Worm (Caenorhabditis elegans): ENCODE measurements around the gene ceh-53.

Gene ceh-53

DNA sequence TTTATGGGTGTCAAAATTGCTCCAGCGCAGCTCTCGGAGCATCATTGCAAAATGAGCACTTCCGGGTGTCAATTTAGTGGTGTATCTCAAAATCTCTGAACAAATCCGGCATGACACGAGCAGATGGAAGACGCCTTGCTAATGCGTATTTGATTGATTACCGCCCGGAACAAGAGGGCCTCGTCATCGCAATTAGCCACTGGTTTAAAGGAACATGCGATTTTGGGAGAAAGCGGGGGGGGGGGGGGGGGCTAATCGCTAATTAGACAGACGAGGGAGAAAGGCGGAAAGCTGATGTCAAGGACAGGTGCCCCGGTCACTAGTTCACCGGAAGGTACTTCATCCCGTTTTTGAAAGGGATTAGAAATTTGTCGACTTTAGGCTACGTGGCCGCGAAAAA is 23.7 kb downstream of the ceh-53 start:
- no peak for TF ChIP-seq lim-7 (GFP tag; IDR thresholded peaks at IDR 0.05)
- TF ChIP-seq ztf-7 (tag; optimal IDR thresholded peaks at IDR 0.05): no peak
- TF ChIP-seq zfp-3 (GFP tag; conservative IDR thresholded peaks at IDR 0.05): no peak
- peak; percentile 12; the same call in 1 of the 2 replicates for TF ChIP-seq set-16 (GFP tag; IDR thresholded peaks at IDR 0.05)

DNA sequence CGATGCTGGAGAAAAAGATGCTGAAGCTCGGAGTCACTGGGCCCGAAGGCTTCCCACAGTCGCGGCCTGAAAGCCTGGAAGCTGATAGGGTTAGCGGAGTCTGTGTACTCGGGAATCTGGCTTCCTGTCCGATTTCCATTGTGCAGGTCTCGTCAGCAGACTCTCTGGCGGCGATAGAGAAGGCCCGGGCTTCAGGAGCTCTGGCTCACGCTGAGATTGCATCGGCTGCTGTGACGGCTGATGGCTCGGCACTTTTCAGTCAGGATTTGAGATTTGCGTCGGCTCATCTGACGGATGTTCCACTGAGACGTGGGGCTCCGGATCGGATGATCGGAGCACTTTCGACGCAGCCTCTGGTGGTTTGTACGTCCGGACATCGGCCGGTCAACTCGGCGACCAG is 25.4 kb downstream of the ceh-53 start:
- no peak for TF ChIP-seq tag-97 (GFP tag; IDR thresholded peaks at IDR 0.05)
- no peak for TF ChIP-seq T20F7.1 (GFP tag; optimal IDR thresholded peaks at IDR 0.05)
- no peak for TF ChIP-seq ceh-20 (GFP tag; IDR thresholded peaks at IDR 0.05)
- peak; percentile 88 for TF ChIP-seq set-16 (GFP tag; IDR thresholded peaks at IDR 0.05)
- TF ChIP-seq rbr-2 (tag; optimal IDR thresholded peaks at IDR 0.05): no peak

DNA sequence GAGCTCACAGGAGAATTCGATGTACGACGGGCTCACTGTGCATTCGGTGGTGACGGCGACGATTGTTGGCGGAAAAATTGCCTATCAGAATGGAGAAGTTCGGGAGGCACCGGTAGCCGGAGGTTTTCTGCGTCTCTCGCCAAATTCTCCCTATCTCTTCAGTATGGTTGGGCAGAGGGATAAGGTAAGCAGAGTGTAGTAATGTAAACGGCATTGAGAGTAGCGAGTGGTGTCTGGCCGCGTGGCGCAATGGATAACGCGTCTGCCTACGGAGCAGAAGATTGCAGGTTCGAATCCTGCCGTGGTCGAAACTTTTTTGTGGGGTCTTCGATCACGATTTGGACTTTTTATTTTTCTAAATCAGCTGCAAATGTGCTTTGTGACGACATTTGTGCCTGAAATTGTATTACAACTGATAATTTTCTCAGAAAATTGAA is 26.6 kb downstream of the ceh-53 start:
- peak; percentile 67 for TF ChIP-seq set-16 (GFP tag; IDR thresholded peaks at IDR 0.05)
- TF ChIP-seq lin-15B (tag; optimal IDR thresholded peaks at IDR 0.05): no peak
- TF ChIP-seq D1046.2 (GFP tag; IDR thresholded peaks at IDR 0.05): peak; percentile 79
- peak; percentile 77 for TF ChIP-seq Y48G9A.11 (GFP tag; IDR thresholded peaks at IDR 0.05)
- TF ChIP-seq zip-11 (GFP tag; IDR thresholded peaks at IDR 0.05): no peak
- no peak for TF ChIP-seq ceh-20 (GFP tag; IDR thresholded peaks at IDR 0.05)
- TF ChIP-seq hlh-11 (tag; optimal IDR thresholded peaks at IDR 0.05): peak; percentile 27
- TF ChIP-seq sdz-12 (GFP tag; optimal IDR thresholded peaks at IDR 0.05): peak; percentile 73
- no peak for TF ChIP-seq ama-1 (optimal IDR thresholded peaks at IDR 0.05)
- TF ChIP-seq mdt-29 (GFP tag; IDR thresholded peaks at IDR 0.05): no peak
- TF ChIP-seq ctbp-1 (GFP tag; IDR thresholded peaks at IDR 0.05): peak; percentile 81
- no peak for TF ChIP-seq ces-1 (GFP tag; optimal IDR thresholded peaks at IDR 0.05)
- peak; percentile 62 to 76; a peak in 2 of 4 replicates for TF ChIP-seq madf-5 (GFP tag; IDR thresholded peaks at IDR 0.05)
- TF ChIP-seq F26F4.8 (GFP tag; conservative IDR thresholded peaks at IDR 0.05): peak; percentile 72; the same call in 1 of the 2 replicates
- TF ChIP-seq jun-1 (tag; optimal IDR thresholded peaks at IDR 0.05): no peak
- TF ChIP-seq ceh-28 (tag; optimal IDR thresholded peaks at IDR 0.05): no peak
- peak; percentile 10 for TF ChIP-seq nhr-48 (tag; optimal IDR thresholded peaks at IDR 0.05)
- TF ChIP-seq hif-1 (tag; optimal IDR thresholded peaks at IDR 0.05): peak in 1 of 2 experiments; percentile 16
- TF ChIP-seq daf-16 (GFP tag; optimal IDR thresholded peaks at IDR 0.05): peak in 1 of 2 experiments; percentile 72
- TF ChIP-seq daf-16 (tag; optimal IDR thresholded peaks at IDR 0.05): peak; percentile 42
- peak; percentile 58 for TF ChIP-seq dmd-6 (GFP tag; IDR thresholded peaks at IDR 0.05)
- no peak for TF ChIP-seq fos-1 (tag; optimal IDR thresholded peaks at IDR 0.05)
- no peak for TF ChIP-seq skn-1 (tag; optimal IDR thresholded peaks at IDR 0.05)
- TF ChIP-seq nhr-28 (tag; optimal IDR thresholded peaks at IDR 0.05): peak; percentile 7
- TF ChIP-seq mxl-3 (GFP tag; optimal IDR thresholded peaks at IDR 0.05): peak; percentile 16
- peak; percentile 39 for TF ChIP-seq hlh-30 (tag; optimal IDR thresholded peaks at IDR 0.05; ENCODE audit: insufficient read depth)
- TF ChIP-seq arid-1 (GFP tag; conservative IDR thresholded peaks at IDR 0.05): peak; percentile 86; the same call in 1 of the 2 replicates
- no peak for TF ChIP-seq nhr-237 (tag; optimal IDR thresholded peaks at IDR 0.05)
- TF ChIP-seq ceh-82 (tag; optimal IDR thresholded peaks at IDR 0.05): no peak
- no peak for TF ChIP-seq ztf-11 (tag; optimal IDR thresholded peaks at IDR 0.05)
- TF ChIP-seq daf-12 (tag; optimal IDR thresholded peaks at IDR 0.05): no peak
- TF ChIP-seq F49E8.2 (tag; optimal IDR thresholded peaks at IDR 0.05; ENCODE audit: borderline replicate concordance): peak; percentile 29
- TF ChIP-seq madf-9 (GFP tag; conservative IDR thresholded peaks at IDR 0.05): peak; percentile 79
- TF ChIP-seq nhr-25 (tag; optimal IDR thresholded peaks at IDR 0.05; ENCODE audit: borderline replicate concordance, insufficient read depth): no peak
- TF ChIP-seq lin-13 (GFP tag; optimal IDR thresholded peaks at IDR 0.05): peak; percentile 29
- TF ChIP-seq cey-2 (tag; optimal IDR thresholded peaks at IDR 0.05; ENCODE audit: borderline replicate concordance, insufficient read depth): no peak
- TF ChIP-seq duxl-1 (tag; optimal IDR thresholded peaks at IDR 0.05; ENCODE audit: poor library complexity): no peak
- TF ChIP-seq aha-1 (tag): peak; percentile 84
- TF ChIP-seq nhr-41 (GFP tag; IDR thresholded peaks at IDR 0.05): no peak
- TF ChIP-seq zag-1 (tag; optimal IDR thresholded peaks at IDR 0.05): no peak
- no peak for TF ChIP-seq ceh-62 (tag; optimal IDR thresholded peaks at IDR 0.05)
- TF ChIP-seq zfp-2 (tag; optimal IDR thresholded peaks at IDR 0.05): no peak
